Fruit fly (Drosophila melanogaster) Kc167 (cell line): ENCODE measurements around the gene Dfd.

Source experiments
- Myc ChIP-seq: fragments of >200 bp; optimal IDR thresholded peaks from 2 replicates; lab custom pipeline; 2017; ENCODE audit warnings: missing external identifiers
- Sin3A ChIP-seq: fragments of >200 bp; optimal IDR thresholded peaks from 2 replicates; lab custom pipeline; 2018; ENCODE audit warnings: missing external identifiers
- insv ChIP-seq: fragments of >200 bp; optimal IDR thresholded peaks from 3 replicates; lab custom pipeline; 2018; ENCODE audit warnings: missing external identifiers
- psq ChIP-seq: fragments of >200 bp; optimal IDR thresholded peaks from 2 replicates; lab custom pipeline; 2017; ENCODE audit warnings: missing external identifiers
- ttk ChIP-seq: sonication (Bioruptor generic); optimal IDR thresholded peaks from 2 replicates; lab custom pipeline; 2017; ENCODE audit warnings: missing external identifiers

DNA sequence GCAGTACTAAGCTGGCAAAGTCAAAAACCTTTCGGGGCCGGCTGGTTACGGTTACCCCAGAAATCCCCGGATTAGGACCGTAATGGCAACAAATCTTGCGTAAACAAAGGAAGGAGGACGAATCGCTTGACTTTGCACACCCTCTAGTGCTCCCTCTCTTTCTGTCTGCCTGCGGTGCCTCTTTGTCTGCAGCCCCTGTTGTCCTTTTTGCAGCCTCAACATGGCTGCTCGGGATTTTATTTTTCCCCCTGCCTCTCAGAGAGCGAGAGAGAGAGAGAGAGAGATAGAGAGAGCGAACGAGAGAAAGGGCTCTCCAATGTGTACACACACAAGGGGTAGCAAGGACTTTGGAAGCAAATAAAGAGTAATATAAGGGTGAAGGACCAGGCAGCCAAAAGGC, 18.9 kb downstream of the Dfd start:
- TF ChIP-seq ttk (lab: Kevin White, UChicago) (no peak), Sin3A (lab: Kevin White, UChicago) (no peak), insv (no peak), psq (lab: Kevin White, UChicago) (no peak), Myc (no peak)
